Worm (Caenorhabditis elegans) whole organism, early embryonic: ENCODE measurements around the gene cka-2.

Experiments used
- B0310.2 ChIP-seq: sonication (generic microtip); optimal IDR thresholded peaks from 2 replicates; lab custom pipeline; 2016; ENCODE audit warnings: mild to moderate bottlenecking, missing genetic modification characterization, missing compliant biosample characterization
- F13C5.2 ChIP-seq: sonication (generic microtip); optimal IDR thresholded peaks from 2 replicates; lab custom pipeline; 2017; ENCODE audit warnings: mild to moderate bottlenecking, missing genetic modification characterization, inconsistent platforms, missing compliant biosample characterization
- aly-1 ChIP-seq: sonication (generic microtip); optimal IDR thresholded peaks from 2 replicates; lab custom pipeline; 2016; ENCODE audit warnings: missing genetic modification characterization, missing compliant biosample characterization
- ama-1 ChIP-seq: fragments of 150-350 bp; optimal IDR thresholded peaks from 2 replicates; lab custom pipeline; 2014
- ceh-13 ChIP-seq: fragments of 200-800 bp; sonication (Bioruptor generic); optimal IDR thresholded peaks from 2 replicates; lab custom pipeline; 2018; ENCODE audit warnings: mild to moderate bottlenecking, missing genetic modification characterization, missing compliant biosample characterization
- ceh-36 ChIP-seq: sonication (generic microtip); optimal IDR thresholded peaks from 2 replicates; lab custom pipeline; 2016; ENCODE audit warnings: missing genetic modification characterization, inconsistent platforms, missing compliant biosample characterization
- ets-7 ChIP-seq: sonication (generic microtip); optimal IDR thresholded peaks from 2 replicates; lab custom pipeline; 2016; ENCODE audit warnings: missing genotype, missing genetic modification characterization, missing compliant biosample characterization
- flt-1 ChIP-seq: fragments of 200-800 bp; sonication (Bioruptor generic); IDR thresholded peaks from 2 replicates; pipeline ENCODE4 v1.3.6; 2022; ENCODE audit warnings: missing genetic modification characterization, missing compliant biosample characterization
- hmbx-1 ChIP-seq: sonication (generic microtip); optimal IDR thresholded peaks from 2 replicates; lab custom pipeline; 2016; ENCODE audit warnings: mild to moderate bottlenecking, missing genetic modification characterization, missing compliant biosample characterization
- hmg-4 ChIP-seq: fragments of 200-800 bp; sonication (Bioruptor generic); optimal IDR thresholded peaks from 2 replicates; lab custom pipeline; 2018; ENCODE audit warnings: mild to moderate bottlenecking, missing genetic modification characterization, missing compliant biosample characterization
- hnd-1 ChIP-seq: sonication (generic microtip); optimal IDR thresholded peaks from 2 replicates; lab custom pipeline; 2016; ENCODE audit warnings: missing genetic modification characterization, missing compliant biosample characterization
- pes-1 ChIP-seq: fragments of 200-800 bp; sonication (Bioruptor generic); IDR thresholded peaks from 2 replicates; pipeline ENCODE4 v1.3.6; 2022; ENCODE audit warnings: missing genetic modification reagents, missing genetic modification characterization, missing compliant biosample characterization
- scrt-1 ChIP-seq: fragments of 200-800 bp; sonication (Bioruptor generic); IDR thresholded peaks from 2 replicates; pipeline ENCODE4 v1.3.6; 2022; ENCODE audit warnings: missing genetic modification characterization, missing compliant biosample characterization
- sea-1 ChIP-seq: fragments of 200-800 bp; sonication (Bioruptor generic); conservative IDR thresholded peaks from 2 replicates; pipeline ENCODE4 v1.3.6; 2022; ENCODE audit warnings: missing genetic modification characterization, missing compliant biosample characterization
- tbx-11 ChIP-seq: fragments of 200-800 bp; sonication (Bioruptor generic); IDR thresholded peaks from 2 replicates; pipeline ENCODE4 v1.3.6; 2022; ENCODE audit warnings: missing genetic modification characterization, missing compliant biosample characterization
- tbx-37 ChIP-seq: fragments of 200-800 bp; sonication (Bioruptor generic); conservative IDR thresholded peaks from 2 replicates; pipeline ENCODE4 v1.3.6; 2022; ENCODE audit warnings: missing genetic modification reagents, missing genetic modification characterization, missing compliant biosample characterization
- tra-4 ChIP-seq: sonication (generic microtip); optimal IDR thresholded peaks from 2 replicates; lab custom pipeline; 2017; ENCODE audit warnings: missing genetic modification characterization, missing compliant biosample characterization

Gene cka-2

ce11 chrX:4283989-4284388 lies 1.9 kb upstream of the cka-2 start, which contains the start of gene ets-10:
TSS of gene ets-10 (plus strand) at chrX:4284189.
- TF ChIP-seq hmg-4 (GFP tag; lab: Kevin White, UChicago) (no peak), tbx-11 (no peak), sea-1 (GFP tag; lab: Robert Waterston, UW) (no peak), ets-7 (no peak), tbx-37 (GFP tag; lab: Robert Waterston, UW) (no peak), hmbx-1 (no peak), ceh-36 (no peak), tra-4 (no peak), hnd-1 (tag; lab: Kevin White, UChicago) (no peak), ceh-13 (GFP tag; lab: Kevin White, UChicago) (no peak), ama-1 (no peak), flt-1 (GFP tag; lab: Robert Waterston, UW) (no peak), pes-1 (GFP tag; lab: Robert Waterston, UW) (no peak), aly-1 (tag; lab: Kevin White, UChicago) (no peak), B0310.2 (no peak), scrt-1 (GFP tag; lab: Robert Waterston, UW) (no peak), F13C5.2 (tag; lab: Kevin White, UChicago) (no peak)

ce11 chrX:4284470-4284869 lies 1.5 kb upstream of the cka-2 start:
- no peak for TF ChIP-seq ceh-13 (GFP tag; lab: Kevin White, UChicago)
- no peak for TF ChIP-seq ets-7
- no peak for TF ChIP-seq pes-1 (GFP tag; lab: Robert Waterston, UW)
- TF ChIP-seq hmbx-1, result no peak
- TF ChIP-seq hnd-1 (tag; lab: Kevin White, UChicago), result no peak
- TF ChIP-seq tra-4, result no peak
- no peak for TF ChIP-seq ceh-36
- TF ChIP-seq hmg-4 (GFP tag; lab: Kevin White, UChicago), result no peak
- TF ChIP-seq tbx-37 (GFP tag; lab: Robert Waterston, UW), result no peak
- no peak for TF ChIP-seq ama-1
- no peak for TF ChIP-seq sea-1 (GFP tag; lab: Robert Waterston, UW)
- TF ChIP-seq scrt-1 (GFP tag; lab: Robert Waterston, UW), result no peak
- no peak for TF ChIP-seq F13C5.2 (tag; lab: Kevin White, UChicago)
- TF ChIP-seq tbx-11, result no peak

- TF ChIP-seq F13C5.2 (tag; lab: Kevin White, UChicago), result no peak
- TF ChIP-seq tra-4, result no peak
- no peak for TF ChIP-seq sea-1 (GFP tag; lab: Robert Waterston, UW)
- TF ChIP-seq ceh-13 (GFP tag; lab: Kevin White, UChicago), result no peak
- TF ChIP-seq aly-1 (tag; lab: Kevin White, UChicago), result no peak
- TF ChIP-seq tbx-11, result no peak
- no peak for TF ChIP-seq B0310.2
- no peak for TF ChIP-seq pes-1 (GFP tag; lab: Robert Waterston, UW)
- no peak for TF ChIP-seq hmg-4 (GFP tag; lab: Kevin White, UChicago)
- no peak for TF ChIP-seq flt-1 (GFP tag; lab: Robert Waterston, UW)
- no peak for TF ChIP-seq scrt-1 (GFP tag; lab: Robert Waterston, UW)
- TF ChIP-seq hnd-1 (tag; lab: Kevin White, UChicago), result no peak
These were observed 3.9 kb downstream of the cka-2 start for ce11 chrX:4289805-4290204.

- TF ChIP-seq hmg-4 (GFP tag; lab: Kevin White, UChicago), result no peak
- TF ChIP-seq ets-7, result no peak
- no peak for TF ChIP-seq F13C5.2 (tag; lab: Kevin White, UChicago)
- TF ChIP-seq hnd-1 (tag; lab: Kevin White, UChicago), result no peak
- TF ChIP-seq ceh-13 (GFP tag; lab: Kevin White, UChicago), result no peak
- TF ChIP-seq sea-1 (GFP tag; lab: Robert Waterston, UW), result no peak
- no peak for TF ChIP-seq aly-1 (tag; lab: Kevin White, UChicago)
- TF ChIP-seq scrt-1 (GFP tag; lab: Robert Waterston, UW), result no peak
- no peak for TF ChIP-seq hmbx-1
- TF ChIP-seq ceh-36, result no peak
- no peak for TF ChIP-seq tra-4
- TF ChIP-seq flt-1 (GFP tag; lab: Robert Waterston, UW), result no peak
- no peak for TF ChIP-seq pes-1 (GFP tag; lab: Robert Waterston, UW)
- no peak for TF ChIP-seq tbx-11
- TF ChIP-seq tbx-37 (GFP tag; lab: Robert Waterston, UW), result no peak
- TF ChIP-seq ama-1, result no peak
These were observed 9.0 kb downstream of the cka-2 start for ce11 chrX:4294957-4295356.

DNA sequence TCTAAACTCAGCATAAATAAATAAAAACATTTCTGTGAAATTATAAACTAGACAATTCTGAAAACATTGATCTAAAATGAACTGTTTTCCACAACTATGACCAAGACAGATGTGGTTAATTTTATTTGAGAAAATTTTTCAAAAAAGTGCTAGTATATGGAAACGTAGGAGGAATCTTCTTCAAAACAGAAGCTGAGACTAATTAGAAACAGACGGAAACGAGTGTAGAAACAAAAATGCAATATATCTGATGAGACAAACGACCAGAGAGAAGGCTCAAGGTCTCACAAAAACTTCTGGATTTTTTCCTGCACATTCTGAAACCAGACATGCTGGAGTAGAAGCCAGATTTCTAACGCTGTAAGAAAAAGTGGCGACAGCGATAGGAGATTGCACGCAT lies 10.0 kb downstream of the cka-2 start:
- TF ChIP-seq sea-1 (GFP tag; lab: Robert Waterston, UW), result no peak
- TF ChIP-seq hmg-4 (GFP tag; lab: Kevin White, UChicago), result no peak
- TF ChIP-seq pes-1 (GFP tag; lab: Robert Waterston, UW), result no peak
- no peak for TF ChIP-seq ceh-36
- TF ChIP-seq ceh-13 (GFP tag; lab: Kevin White, UChicago), result no peak
- no peak for TF ChIP-seq ets-7
- no peak for TF ChIP-seq tbx-11
- no peak for TF ChIP-seq scrt-1 (GFP tag; lab: Robert Waterston, UW)
- TF ChIP-seq F13C5.2 (tag; lab: Kevin White, UChicago), result no peak
- TF ChIP-seq ama-1, result no peak
- TF ChIP-seq tra-4, result no peak
- TF ChIP-seq tbx-37 (GFP tag; lab: Robert Waterston, UW), result no peak
- TF ChIP-seq hmbx-1, result no peak
- no peak for TF ChIP-seq aly-1 (tag; lab: Kevin White, UChicago)
- no peak for TF ChIP-seq hnd-1 (tag; lab: Kevin White, UChicago)

- TF ChIP-seq F13C5.2 (tag; lab: Kevin White, UChicago) (no peak), sea-1 (GFP tag; lab: Robert Waterston, UW) (no peak), tbx-11 (no peak), hmbx-1 (no peak)
These were observed 11.5 kb downstream of the cka-2 start, which contains the start of gene paf-2 for ce11 chrX:4297452-4297851. TSS of gene paf-2 (minus strand) at chrX:4297741.

ce11 chrX:4303200-4303599 lies 17.3 kb downstream of the cka-2 start:
- TF ChIP-seq B0310.2 (no peak), tbx-37 (GFP tag; lab: Robert Waterston, UW) (no peak), pes-1 (GFP tag; lab: Robert Waterston, UW) (no peak), hmg-4 (GFP tag; lab: Kevin White, UChicago) (no peak), hmbx-1 (no peak)

- TF ChIP-seq hmg-4 (GFP tag; lab: Kevin White, UChicago), result no peak
- TF ChIP-seq ceh-36, result no peak
- TF ChIP-seq B0310.2, result no peak
- TF ChIP-seq sea-1 (GFP tag; lab: Robert Waterston, UW), result no peak
- no peak for TF ChIP-seq scrt-1 (GFP tag; lab: Robert Waterston, UW)
- no peak for TF ChIP-seq ets-7
- no peak for TF ChIP-seq pes-1 (GFP tag; lab: Robert Waterston, UW)
These were observed 20.9 kb downstream of the cka-2 start, which contains the start of gene pqn-15 for ce11 chrX:4306861-4307260. TSS of gene pqn-15 (minus strand) at chrX:4306961.
